Fruit fly (Drosophila melanogaster) whole organism, embryonic: ENCODE data around the gene CG45079.

Experiments
- Atf6 ChIP-seq: fragments of 200-800 bp; sonication (Bioruptor generic); IDR thresholded peaks from 2 replicates; pipeline ENCODE4 v1.3.6; 2022; ENCODE audit warnings: missing biosample characterization, missing genetic modification characterization
- CG12104 ChIP-seq: fragments of 200-800 bp; sonication (Bioruptor generic); optimal IDR thresholded peaks from 3 replicates; lab custom pipeline; 2016; ENCODE audit warnings: missing biosample characterization, missing genetic modification characterization
- CG12744 ChIP-seq: fragments of 200-800 bp; sonication (Bioruptor generic); optimal IDR thresholded peaks from 2 replicates; lab custom pipeline; 2016; ENCODE audit warnings: missing biosample characterization, missing genetic modification characterization
- CG12942 ChIP-seq: fragments of 200-800 bp; sonication (Bioruptor generic); optimal IDR thresholded peaks from 3 replicates; lab custom pipeline; 2016; ENCODE audit warnings: missing biosample characterization, missing genetic modification characterization
- CG13123 ChIP-seq: fragments of 200-800 bp; sonication (Bioruptor generic); optimal IDR thresholded peaks from 2 replicates; lab custom pipeline; 2016; ENCODE audit warnings: missing biosample characterization, missing genetic modification characterization
- CG13894 ChIP-seq: fragments of 200-800 bp; sonication (Bioruptor generic); optimal IDR thresholded peaks from 3 replicates; lab custom pipeline; 2018; ENCODE audit warnings: missing biosample characterization, mild to moderate bottlenecking, missing genetic modification characterization, moderate library complexity
- CG15269 ChIP-seq: fragments of 200-800 bp; sonication (Bioruptor generic); optimal IDR thresholded peaks from 2 replicates; lab custom pipeline; 2018; ENCODE audit warnings: missing biosample characterization, mild to moderate bottlenecking, missing genetic modification characterization, moderate library complexity
- CG1602 ChIP-seq: fragments of 200-800 bp; sonication (Bioruptor generic); optimal IDR thresholded peaks from 3 replicates; lab custom pipeline; 2016; ENCODE audit warnings: missing biosample characterization, missing genetic modification characterization
- CG16863 ChIP-seq: fragments of 200-800 bp; sonication (Bioruptor generic); optimal IDR thresholded peaks from 3 replicates; lab custom pipeline; 2016; ENCODE audit warnings: missing biosample characterization, missing genetic modification characterization
- CG17612 ChIP-seq: fragments of 200-800 bp; sonication (Bioruptor generic); IDR thresholded peaks from 2 replicates; pipeline ENCODE4 v1.3.6; 2022; ENCODE audit warnings: missing biosample characterization, missing genetic modification characterization
- CG2116 ChIP-seq: fragments of 200-800 bp; sonication (Bioruptor generic); optimal IDR thresholded peaks from 3 replicates; lab custom pipeline; 2018; ENCODE audit warnings: missing biosample characterization, mild to moderate bottlenecking, missing genetic modification characterization
- CG3065 ChIP-seq: fragments of 200-800 bp; sonication (Bioruptor generic); optimal IDR thresholded peaks from 2 replicates; lab custom pipeline; 2016; ENCODE audit warnings: missing biosample characterization, missing genetic modification characterization
- CG32532 ChIP-seq: fragments of 200-800 bp; sonication (Bioruptor generic); IDR thresholded peaks from 2 replicates; pipeline ENCODE4 v1.3.6; 2022; ENCODE audit warnings: missing biosample characterization, missing genetic modification characterization
- CG32772 ChIP-seq: fragments of 200-800 bp; sonication (Bioruptor generic); IDR thresholded peaks from 2 replicates; pipeline ENCODE4 v1.3.6; 2022; ENCODE audit warnings: missing biosample characterization, missing genetic modification characterization
- CG4282 ChIP-seq: fragments of 200-800 bp; sonication (Bioruptor generic); optimal IDR thresholded peaks from 2 replicates; lab custom pipeline; 2016; ENCODE audit warnings: missing biosample characterization, missing genetic modification characterization
- CG6791 ChIP-seq: fragments of 200-800 bp; sonication (Bioruptor generic); IDR thresholded peaks from 3 replicates; pipeline ENCODE4 v1.3.6; 2022; ENCODE audit warnings: missing biosample characterization, missing genetic modification characterization; ENCODE audit not compliant: partially characterized antibody
- CG6854 ChIP-seq: fragments of 200-800 bp; sonication (Bioruptor generic); optimal IDR thresholded peaks from 3 replicates; lab custom pipeline; 2017; ENCODE audit warnings: missing biosample characterization, mild to moderate bottlenecking, missing genetic modification characterization
- CG7745 ChIP-seq: fragments of 200-800 bp; sonication (Bioruptor generic); optimal IDR thresholded peaks from 2 replicates; lab custom pipeline; 2018; ENCODE audit warnings: missing biosample characterization, mild to moderate bottlenecking, missing genetic modification characterization, moderate library complexity
- CG7987 ChIP-seq: fragments of 200-800 bp; sonication (Bioruptor generic); optimal IDR thresholded peaks from 2 replicates; lab custom pipeline; 2018; ENCODE audit warnings: missing biosample characterization, mild to moderate bottlenecking, missing genetic modification characterization, moderate library complexity
- CG8281 ChIP-seq: fragments of 200-800 bp; sonication (Bioruptor generic); optimal IDR thresholded peaks from 2 replicates; lab custom pipeline; 2018; ENCODE audit warnings: missing biosample characterization, mild to moderate bottlenecking, missing genetic modification characterization, moderate library complexity
- CG9932 ChIP-seq: fragments of 200-800 bp; sonication (Bioruptor generic); IDR thresholded peaks from 2 replicates; pipeline ENCODE4 v1.3.6; 2022; ENCODE audit warnings: missing biosample characterization, missing genetic modification characterization
- CTCF ChIP-seq: fragments of 200-800 bp; sonication (Bioruptor generic); optimal IDR thresholded peaks from 2 replicates; lab custom pipeline; 2017; ENCODE audit warnings: missing biosample characterization, mild to moderate bottlenecking, missing genetic modification characterization, moderate library complexity
- Camta ChIP-seq: fragments of 200-800 bp; sonication (Bioruptor generic); optimal IDR thresholded peaks from 2 replicates; lab custom pipeline; 2016; ENCODE audit warnings: missing biosample characterization, missing genetic modification characterization
- Chrac-16 ChIP-seq: fragments of 200-800 bp; sonication (Bioruptor generic); optimal IDR thresholded peaks from 3 replicates; lab custom pipeline; 2016; ENCODE audit warnings: missing biosample characterization, missing genetic modification characterization
- ERR ChIP-seq: fragments of 200-800 bp; sonication (Bioruptor generic); optimal IDR thresholded peaks from 2 replicates; lab custom pipeline; 2016; ENCODE audit warnings: missing biosample characterization, missing genetic modification characterization
- HHEX ChIP-seq: fragments of 200-800 bp; sonication (Bioruptor generic); optimal IDR thresholded peaks from 3 replicates; lab custom pipeline; 2017; ENCODE audit warnings: missing biosample characterization, mild to moderate bottlenecking, missing genetic modification characterization, missing genetic modification reagents
- HLH4C ChIP-seq: fragments of 200-800 bp; sonication (Bioruptor generic); IDR thresholded peaks from 3 replicates; pipeline ENCODE4 v1.3.6; 2022; ENCODE audit warnings: missing biosample characterization, missing genetic modification characterization; ENCODE audit not compliant: partially characterized antibody
- Jarid2 ChIP-seq: fragments of 200-800 bp; sonication (Bioruptor generic); optimal IDR thresholded peaks from 3 replicates; lab custom pipeline; 2017; ENCODE audit warnings: mild to moderate bottlenecking, missing biosample characterization, missing genetic modification reagents, missing genetic modification characterization
- Neu2 ChIP-seq: fragments of 200-800 bp; sonication (Bioruptor generic); optimal IDR thresholded peaks from 3 replicates; lab custom pipeline; 2016; ENCODE audit warnings: missing biosample characterization, missing genetic modification characterization, borderline replicate concordance
- NfI ChIP-seq: fragments of 200-800 bp; sonication (Bioruptor generic); optimal IDR thresholded peaks from 3 replicates; lab custom pipeline; 2018; ENCODE audit warnings: missing biosample characterization, mild to moderate bottlenecking, missing genetic modification characterization, moderate library complexity
- Oli ChIP-seq: fragments of 200-800 bp; sonication (Bioruptor generic); optimal IDR thresholded peaks from 2 replicates; lab custom pipeline; 2018; ENCODE audit warnings: missing biosample characterization, mild to moderate bottlenecking, missing genetic modification characterization, moderate library complexity
- Ptx1 ChIP-seq: fragments of 200-800 bp; sonication (Bioruptor generic); IDR thresholded peaks from 2 replicates; pipeline ENCODE4 v1.3.6; 2022; ENCODE audit warnings: missing biosample characterization, missing genetic modification characterization
- Rx ChIP-seq: fragments of 200-800 bp; sonication (Bioruptor generic); IDR thresholded peaks from 2 replicates; pipeline ENCODE4 v1.3.6; 2022; ENCODE audit warnings: missing biosample characterization, missing genetic modification characterization
- Sin3A ChIP-seq: fragments of >200 bp; optimal IDR thresholded peaks from 2 replicates; lab custom pipeline; 2018
- Sry-β ChIP-seq: fragments of 200-800 bp; sonication (Bioruptor generic); optimal IDR thresholded peaks from 2 replicates; lab custom pipeline; 2018; ENCODE audit warnings: missing biosample characterization, mild to moderate bottlenecking, missing genetic modification characterization, moderate library complexity
- TFAM ChIP-seq: fragments of 200-800 bp; sonication (Bioruptor generic); optimal IDR thresholded peaks from 2 replicates; lab custom pipeline; 2017; ENCODE audit warnings: missing biosample characterization, missing genetic modification characterization, inconsistent platforms
- en ChIP-seq: fragments of 200-800 bp; sonication (Bioruptor generic); optimal IDR thresholded peaks from 2 replicates; lab custom pipeline; 2016; ENCODE audit warnings: missing biosample characterization, missing genetic modification characterization
- gsb-n ChIP-seq: fragments of 200-800 bp; sonication (Bioruptor generic); optimal IDR thresholded peaks from 3 replicates; lab custom pipeline; 2018; ENCODE audit warnings: missing biosample characterization, mild to moderate bottlenecking, missing genetic modification characterization
- ind ChIP-seq: fragments of 200-800 bp; sonication (Bioruptor generic); optimal IDR thresholded peaks from 3 replicates; lab custom pipeline; 2016; ENCODE audit warnings: missing biosample characterization, missing genetic modification characterization
- ken ChIP-seq: fragments of 200-800 bp; sonication (Bioruptor generic); IDR thresholded peaks from 3 replicates; pipeline ENCODE4 v1.3.6; 2022; ENCODE audit warnings: missing biosample characterization, missing genetic modification characterization
- nom ChIP-seq: fragments of 200-800 bp; sonication (Bioruptor generic); optimal IDR thresholded peaks from 2 replicates; lab custom pipeline; 2017; ENCODE audit warnings: missing biosample characterization, missing genetic modification characterization, mild to moderate bottlenecking, moderate library complexity, missing genetic modification reagents
- onecut ChIP-seq: fragments of 200-800 bp; sonication (Bioruptor generic); IDR thresholded peaks from 2 replicates; pipeline ENCODE4 v1.3.6; 2022; ENCODE audit warnings: missing biosample characterization, missing genetic modification characterization
- run ChIP-seq: fragments of 200-800 bp; sonication (Bioruptor generic); optimal IDR thresholded peaks from 3 replicates; lab custom pipeline; 2018; ENCODE audit warnings: missing biosample characterization, mild to moderate bottlenecking, missing genetic modification characterization
- seq ChIP-seq: fragments of 200-800 bp; sonication (Bioruptor generic); IDR thresholded peaks from 2 replicates; pipeline ENCODE4 v1.3.6; 2022; ENCODE audit warnings: missing biosample characterization, missing genetic modification characterization
- sna ChIP-seq: fragments of 200-800 bp; sonication (Bioruptor generic); IDR thresholded peaks from 2 replicates; pipeline ENCODE4 v1.3.6; 2022; ENCODE audit warnings: missing biosample characterization, missing genetic modification characterization; ENCODE audit not compliant: partially characterized antibody
- stwl ChIP-seq: fragments of 200-800 bp; sonication (Bioruptor generic); optimal IDR thresholded peaks from 3 replicates; lab custom pipeline; 2018; ENCODE audit warnings: missing biosample characterization, mild to moderate bottlenecking, missing genetic modification characterization, moderate library complexity
- tap ChIP-seq: fragments of 200-800 bp; optimal IDR thresholded peaks from 3 replicates; lab custom pipeline; 2019; ENCODE audit warnings: missing biosample characterization, mild to moderate bottlenecking, missing genetic modification characterization, moderate library complexity
- trem ChIP-seq: fragments of 200-800 bp; optimal IDR thresholded peaks from 3 replicates; lab custom pipeline; 2019; ENCODE audit warnings: missing biosample characterization, mild to moderate bottlenecking, missing genetic modification characterization, moderate library complexity
- vnd ChIP-seq: fragments of 200-800 bp; sonication (Bioruptor generic); IDR thresholded peaks from 3 replicates; pipeline ENCODE4 v1.3.6; 2022; ENCODE audit warnings: missing biosample characterization, missing genetic modification characterization; ENCODE audit not compliant: partially characterized antibody
- z ChIP-seq: fragments of 200-800 bp; sonication (Bioruptor generic); IDR thresholded peaks from 3 replicates; pipeline ENCODE4 v1.3.6; 2022; ENCODE audit warnings: missing biosample characterization, missing genetic modification characterization

Gene CG45079

dm6 chr3R:17080666-17081358 lies 43.5 kb upstream of the CG45079 start (continued):
- TF ChIP-seq Ptx1 (peak; percentile 96), CG16863 (GFP tag; lab: Kevin White, UChicago) (peak; percentile 91), seq (GFP tag; lab: Robert Waterston, UW) (peak; percentile 96), run (tag; lab: Kevin White, UChicago) (peak; percentile 95), nom (GFP tag; lab: Kevin White, UChicago) (peak; percentile 90), Camta (GFP tag; lab: Kevin White, UChicago) (peak; percentile 93), Chrac-16 (GFP tag; lab: Kevin White, UChicago) (peak; percentile 94), CG9932 (peak; percentile 86), CG13123 (GFP tag; lab: Kevin White, UChicago) (peak; percentile 91), Sry-β (GFP tag; lab: Kevin White, UChicago) (peak; percentile 53), TFAM (GFP tag; lab: Kevin White, UChicago) (peak; percentile 78), Jarid2 (GFP tag; lab: Kevin White, UChicago) (peak; percentile 82), CG8281 (tag; lab: Kevin White, UChicago) (peak; percentile 87), CG7745 (tag; lab: Kevin White, UChicago) (no peak), CG12104 (GFP tag; lab: Kevin White, UChicago) (peak; percentile 94), CG7987 (peak; percentile 79), CG13894 (tag; lab: Kevin White, UChicago) (peak; percentile 74), onecut (GFP tag; lab: Robert Waterston, UW) (peak; percentile 91), z (GFP tag; lab: Robert Waterston, UW) (peak; percentile 74; the same call in 2 of the 3 replicates), Atf6 (GFP tag; lab: Robert Waterston, UW) (peak; percentile 93), trem (tag; lab: Kevin White, UChicago) (peak; percentile 93), CG3065 (GFP tag; lab: Kevin White, UChicago) (peak; percentile 89), CG4282 (GFP tag; lab: Kevin White, UChicago) (peak; percentile 69), CG32772 (GFP tag; lab: Robert Waterston, UW) (peak; percentile 91), vnd (GFP tag; lab: Robert Waterston, UW) (no peak), ind (peak; percentile 92), HHEX (GFP tag; lab: Kevin White, UChicago) (peak; percentile 94), ERR (GFP tag; lab: Kevin White, UChicago) (peak; percentile 67), CG12744 (GFP tag; lab: Kevin White, UChicago) (peak; percentile 90), CG12942 (GFP tag; lab: Kevin White, UChicago) (peak; percentile 87), stwl (tag; lab: Kevin White, UChicago) (peak; percentile 40), CTCF (GFP tag; lab: Kevin White, UChicago) (peak; percentile 71), sna (GFP tag; lab: Robert Waterston, UW) (no peak), ken (peak; percentile 90), en (peak; percentile 80), CG15269 (tag; lab: Kevin White, UChicago) (peak; percentile 96), Neu2 (GFP tag; lab: Kevin White, UChicago) (no peak), Rx (GFP tag; lab: Robert Waterston, UW) (peak; percentile 91), CG17612 (peak; percentile 81), CG32532 (GFP tag; lab: Robert Waterston, UW) (peak; percentile 94), CG2116 (GFP tag; lab: Kevin White, UChicago) (peak; percentile 88), Oli (tag; lab: Kevin White, UChicago) (peak; percentile 97), NfI (GFP tag; lab: Kevin White, UChicago) (peak; percentile 92), Sin3A (lab: Kevin White, UChicago) (no peak), CG6791 (GFP tag; lab: Robert Waterston, UW) (no peak), gsb-n (tag; lab: Kevin White, UChicago) (peak; percentile 95), CG6854 (GFP tag; lab: Kevin White, UChicago) (peak; percentile 95), HLH4C (GFP tag; lab: Robert Waterston, UW) (no peak), CG1602 (peak; percentile 94), tap (peak; percentile 93)
